Worm (Caenorhabditis elegans) whole organism, L4 larva: Measurements from ENCODE around the gene C32D5.8.

ENCODE experiments used
- F26F4.8 ChIP-seq: fragments of 200-800 bp; sonication (Bioruptor generic); conservative IDR thresholded peaks from 2 replicates; pipeline ENCODE4 v1.3.6; 2022; ENCODE audit warnings: missing genetic modification characterization, missing compliant biosample characterization
- F44E2.7 ChIP-seq: fragments of 200-800 bp; sonication (Bioruptor generic); IDR thresholded peaks from 2 replicates; pipeline ENCODE4 v2.1.2; 2022; ENCODE audit warnings: missing genetic modification characterization, missing compliant biosample characterization
- F49E8.2 ChIP-seq: sonication (generic microtip); optimal IDR thresholded peaks from 2 replicates; lab custom pipeline; 2016; ENCODE audit warnings: missing compliant biosample characterization, mild to moderate bottlenecking, missing genetic modification characterization, borderline replicate concordance
- Y105C5A.15 ChIP-seq: fragments of 200-800 bp; sonication (Bioruptor generic); IDR thresholded peaks from 2 replicates; pipeline ENCODE4 v1.3.6; 2022; ENCODE audit warnings: missing genetic modification characterization, missing compliant biosample characterization
- Y48G9A.11 ChIP-seq: fragments of 200-800 bp; sonication (Bioruptor generic); IDR thresholded peaks from 2 replicates; pipeline ENCODE4 v1.3.6; 2022; ENCODE audit warnings: missing genetic modification reagents, missing genetic modification characterization, missing compliant biosample characterization
- Y5F2A.4 ChIP-seq: fragments of 200-800 bp; sonication (Bioruptor generic); optimal IDR thresholded peaks from 2 replicates; lab custom pipeline; 2018; ENCODE audit warnings: mild to moderate bottlenecking, missing genetic modification characterization, missing compliant biosample characterization
- Y75B8A.6 ChIP-seq: fragments of 200-800 bp; sonication (Bioruptor generic); IDR thresholded peaks from 2 replicates; pipeline ENCODE4 v1.3.6; 2022; ENCODE audit warnings: missing genetic modification reagents, missing genetic modification characterization, missing compliant biosample characterization
- ZK337.2 ChIP-seq: fragments of 200-800 bp; sonication (Bioruptor generic); IDR thresholded peaks from 2 replicates; pipeline ENCODE4 v1.3.6; 2022; ENCODE audit warnings: missing genetic modification reagents, missing genetic modification characterization, missing compliant biosample characterization
- ZK546.5 ChIP-seq, 2 experiments: sonication (generic microtip); optimal IDR thresholded peaks; 2 replicates each; lab custom pipeline; 2017; ENCODE audit warnings: missing biosample characterization in 2 of 2, missing genetic modification characterization in 2 of 2
- aha-1 ChIP-seq: fragments of 150-350 bp; peaks from one replicate; lab custom pipeline; 2014; ENCODE audit warnings: missing biosample characterization, missing genetic modification characterization
- ama-1 ChIP-seq: fragments of 150-350 bp; optimal IDR thresholded peaks from 2 replicates; lab custom pipeline; 2014; ENCODE audit warnings: inconsistent platforms, mixed read lengths
- attf-4 ChIP-seq: sonication (generic microtip); optimal IDR thresholded peaks from 3 replicates; lab custom pipeline; 2017; ENCODE audit warnings: missing biosample characterization, missing genetic modification characterization
- ceh-20 ChIP-seq: fragments of 200-800 bp; sonication (Bioruptor generic); IDR thresholded peaks from 2 replicates; pipeline ENCODE4 v1.3.6; 2022; ENCODE audit warnings: missing genetic modification reagents, missing genetic modification characterization, missing compliant biosample characterization
- ceh-28 ChIP-seq: fragments of 150-350 bp; optimal IDR thresholded peaks from 2 replicates; lab custom pipeline; 2014; ENCODE audit warnings: missing biosample characterization, missing genetic modification reagents, missing genetic modification characterization
- daf-19 ChIP-seq: fragments of 200-800 bp; sonication (Bioruptor generic); conservative IDR thresholded peaks from 2 replicates; pipeline ENCODE4 v1.3.6; 2022; ENCODE audit warnings: missing genetic modification characterization, missing compliant biosample characterization
- dmd-6 ChIP-seq: fragments of 200-800 bp; sonication (Bioruptor generic); IDR thresholded peaks from 2 replicates; pipeline ENCODE4 v1.3.6; 2022; ENCODE audit warnings: missing genetic modification reagents, missing genetic modification characterization, missing compliant biosample characterization
- duxl-1 ChIP-seq: sonication (generic microtip); optimal IDR thresholded peaks from 2 replicates; lab custom pipeline; 2016; ENCODE audit warnings: mild to moderate bottlenecking, missing genetic modification characterization, moderate library complexity, missing compliant biosample characterization; ENCODE audit not compliant: poor library complexity
- egl-27 ChIP-seq: sonication (generic microtip); optimal IDR thresholded peaks from 3 replicates; lab custom pipeline; 2017; ENCODE audit warnings: missing biosample characterization, missing genetic modification reagents, missing genetic modification characterization
- hmg-1.1 ChIP-seq: fragments of 200-800 bp; sonication (Bioruptor generic); IDR thresholded peaks from 2 replicates; pipeline ENCODE4 v1.3.6; 2022; ENCODE audit warnings: missing genetic modification reagents, missing genetic modification characterization, missing compliant biosample characterization
- lsy-2 ChIP-seq, 2 experiments: fragments of 150-350 bp in 1 of 2; sonication (generic microtip) in 1 of 2; optimal IDR thresholded peaks; 2 replicates each; lab custom pipeline; 2014 to 2017; ENCODE audit warnings: missing biosample characterization in 2 of 2, missing genetic modification characterization in 2 of 2
- madf-5 ChIP-seq, 2 experiments: fragments of 200-800 bp; sonication (Bioruptor generic); IDR thresholded peaks; 2 replicates each; pipeline ENCODE4 v1.3.6; 2022; ENCODE audit warnings: missing compliant biosample characterization in 2 of 2, missing genetic modification characterization in 2 of 2
- mdl-1 ChIP-seq, 2 experiments: fragments of 150-350 bp in 1 of 2; sonication (generic microtip) in 1 of 2; optimal IDR thresholded peaks; 2 replicates each; lab custom pipeline; 2014 to 2017; ENCODE audit warnings: missing biosample characterization in 2 of 2, missing genetic modification characterization in 2 of 2
- mep-1 ChIP-seq: fragments of 150-350 bp; sonication (generic microtip); optimal IDR thresholded peaks from 3 replicates; lab custom pipeline; 2014; ENCODE audit warnings: missing biosample characterization, missing genetic modification characterization
- mes-2 ChIP-seq: sonication (generic microtip); optimal IDR thresholded peaks from 2 replicates; lab custom pipeline; 2016; ENCODE audit warnings: missing genotype, mild to moderate bottlenecking, missing genetic modification characterization, missing compliant biosample characterization; ENCODE audit not compliant: poor library complexity, severe bottlenecking
- nhr-10 ChIP-seq: fragments of 150-350 bp; optimal IDR thresholded peaks from 2 replicates; lab custom pipeline; 2014; ENCODE audit warnings: missing biosample characterization, missing genetic modification characterization
- nhr-11 ChIP-seq: fragments of 150-350 bp; optimal IDR thresholded peaks from 2 replicates; lab custom pipeline; 2014; ENCODE audit warnings: missing biosample characterization, missing genetic modification characterization
- nhr-111 ChIP-seq: fragments of 200-800 bp; sonication (Bioruptor generic); optimal IDR thresholded peaks from 2 replicates; lab custom pipeline; 2018; ENCODE audit warnings: mild to moderate bottlenecking, missing genetic modification characterization, missing compliant biosample characterization
- nhr-25 ChIP-seq: sonication (generic microtip); optimal IDR thresholded peaks from 2 replicates; lab custom pipeline; 2017; ENCODE audit warnings: missing genetic modification characterization, mild to moderate bottlenecking, missing compliant biosample characterization, antibody characterized with exemption, moderate library complexity, borderline replicate concordance; ENCODE audit not compliant: insufficient read depth
- nhr-41 ChIP-seq: fragments of 200-800 bp; sonication (Bioruptor generic); IDR thresholded peaks from 2 replicates; pipeline ENCODE4 v1.3.6; 2022; ENCODE audit warnings: missing genetic modification reagents, missing genetic modification characterization, missing compliant biosample characterization
- nhr-48 ChIP-seq: sonication (generic microtip); optimal IDR thresholded peaks from 2 replicates; lab custom pipeline; 2016; ENCODE audit warnings: mild to moderate bottlenecking, missing genetic modification characterization, missing compliant biosample characterization
- sdz-12 ChIP-seq: fragments of 200-800 bp; sonication (Bioruptor generic); optimal IDR thresholded peaks from 2 replicates; lab custom pipeline; 2018; ENCODE audit warnings: mild to moderate bottlenecking, missing genetic modification characterization, missing compliant biosample characterization
- set-16 ChIP-seq: fragments of 200-800 bp; sonication (Bioruptor generic); IDR thresholded peaks from 2 replicates; pipeline ENCODE4 v1.3.6; 2022; ENCODE audit warnings: missing genetic modification reagents, missing genetic modification characterization, missing compliant biosample characterization
- skn-1 ChIP-seq: fragments of 150-350 bp; optimal IDR thresholded peaks from 2 replicates; lab custom pipeline; 2014; ENCODE audit warnings: missing biosample characterization, missing genetic modification characterization
- snpc-4 ChIP-seq: fragments of 150-350 bp; optimal IDR thresholded peaks from 2 replicates; lab custom pipeline; 2014; ENCODE audit warnings: missing biosample characterization, missing genetic modification characterization
- spr-3 ChIP-seq: fragments of 200-800 bp; sonication (Bioruptor generic); optimal IDR thresholded peaks from 2 replicates; lab custom pipeline; 2018; ENCODE audit warnings: mild to moderate bottlenecking, missing genetic modification characterization, missing compliant biosample characterization
- unc-39 ChIP-seq: sonication (generic microtip); optimal IDR thresholded peaks from 2 replicates; lab custom pipeline; 2017; ENCODE audit warnings: missing biosample characterization, missing genetic modification characterization
- vab-7 ChIP-seq: fragments of 200-800 bp; sonication (Bioruptor generic); IDR thresholded peaks from 2 replicates; pipeline ENCODE4 v1.3.6; 2022; ENCODE audit warnings: missing genetic modification reagents, missing genetic modification characterization, missing compliant biosample characterization
- zfp-2 ChIP-seq: sonication (generic microtip); optimal IDR thresholded peaks from 2 replicates; lab custom pipeline; 2016; ENCODE audit warnings: mild to moderate bottlenecking, missing genetic modification characterization, missing compliant biosample characterization
- zip-2 ChIP-seq: fragments of 150-350 bp; optimal IDR thresholded peaks from 2 replicates; lab custom pipeline; 2014; ENCODE audit warnings: missing biosample characterization, missing genetic modification characterization
- ztf-7 ChIP-seq: fragments of 150-350 bp; optimal IDR thresholded peaks from 2 replicates; lab custom pipeline; 2014; ENCODE audit warnings: missing biosample characterization, missing genetic modification characterization

C32D5.8 gene

DNA sequence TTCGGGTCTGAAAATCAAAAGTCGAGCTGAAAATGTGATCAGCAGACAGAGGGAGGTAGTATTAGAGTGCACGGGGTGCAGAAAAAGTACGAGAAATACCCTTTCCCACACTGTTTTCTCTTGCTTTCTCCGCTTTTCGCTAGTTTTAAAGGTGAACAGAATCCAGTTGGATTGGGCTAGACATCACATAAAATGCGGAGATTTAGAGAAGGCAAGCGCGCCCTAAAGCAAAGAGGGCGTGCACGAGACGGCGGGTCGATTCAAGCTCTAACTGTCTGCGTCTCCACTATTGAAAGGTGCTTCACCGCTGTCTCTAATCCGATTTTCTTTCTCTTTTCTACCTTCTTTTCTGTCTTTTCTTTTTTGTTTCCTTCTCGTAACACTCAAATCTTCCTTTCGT lies 24.3 kb upstream of the C32D5.8 start (continued):
- TF ChIP-seq mes-2 (tag; lab: Kevin White, UChicago) (peak; percentile 75), F49E8.2 (tag; lab: Kevin White, UChicago) (peak; percentile 34), F44E2.7 (GFP tag; lab: Robert Waterston, UW) (no peak), nhr-25 (tag; lab: Kevin White, UChicago) (peak; percentile 53), Y5F2A.4 (GFP tag; lab: Kevin White, UChicago) (no peak), nhr-48 (tag; lab: Kevin White, UChicago) (peak; percentile 83), Y75B8A.6 (GFP tag; lab: Robert Waterston, UW) (no peak), Y105C5A.15 (GFP tag; lab: Robert Waterston, UW) (no peak), vab-7 (GFP tag; lab: Robert Waterston, UW) (no peak), hmg-1.1 (GFP tag; lab: Robert Waterston, UW) (peak; percentile 88), skn-1 (tag; lab: Kevin White, UChicago) (no peak), snpc-4 (no peak), ceh-20 (GFP tag; lab: Robert Waterston, UW) (0 out of 2 replicates have a peak, but pooled peaks have one; percentile 27), zip-2 (tag; lab: Kevin White, UChicago) (no peak), daf-19 (peak; percentile 62; the same call in 1 of the 2 replicates), ceh-28 (tag; lab: Kevin White, UChicago) (peak; percentile 16), mdl-1 (tag; optimal IDR thresholded peaks at IDR 0.05; lab: Kevin White, UChicago) (peak; percentile 90 to 95), spr-3 (peak; percentile 24), attf-4 (tag; lab: Kevin White, UChicago) (peak; percentile 31), nhr-11 (tag; lab: Kevin White, UChicago) (peak; percentile 78), ama-1 (lab: Kevin White, UChicago) (no peak), duxl-1 (tag; lab: Kevin White, UChicago) (no peak), zfp-2 (tag; lab: Kevin White, UChicago) (no peak), ZK337.2 (GFP tag; lab: Robert Waterston, UW) (no peak), dmd-6 (GFP tag; lab: Robert Waterston, UW) (peak; percentile 80), Y48G9A.11 (GFP tag; lab: Robert Waterston, UW) (no peak), nhr-41 (peak; percentile 31; the same call in 1 of the 2 replicates), egl-27 (tag; lab: Kevin White, UChicago) (no peak), nhr-10 (tag; lab: Kevin White, UChicago) (no peak), ZK546.5 (tag; optimal IDR thresholded peaks at IDR 0.05; lab: Kevin White, UChicago) (no peak), nhr-111 (GFP tag; lab: Kevin White, UChicago) (no peak), mep-1 (peak; percentile 83), lsy-2 (tag; optimal IDR thresholded peaks at IDR 0.05; lab: Kevin White, UChicago) (peak; percentile 69 to 88), unc-39 (no peak), aha-1 (tag; lab: Kevin White, UChicago) (peak; percentile 95), madf-5 (GFP tag; IDR thresholded peaks at IDR 0.05; lab: Robert Waterston, UW) (no peak), sdz-12 (GFP tag; lab: Kevin White, UChicago) (no peak)

DNA sequence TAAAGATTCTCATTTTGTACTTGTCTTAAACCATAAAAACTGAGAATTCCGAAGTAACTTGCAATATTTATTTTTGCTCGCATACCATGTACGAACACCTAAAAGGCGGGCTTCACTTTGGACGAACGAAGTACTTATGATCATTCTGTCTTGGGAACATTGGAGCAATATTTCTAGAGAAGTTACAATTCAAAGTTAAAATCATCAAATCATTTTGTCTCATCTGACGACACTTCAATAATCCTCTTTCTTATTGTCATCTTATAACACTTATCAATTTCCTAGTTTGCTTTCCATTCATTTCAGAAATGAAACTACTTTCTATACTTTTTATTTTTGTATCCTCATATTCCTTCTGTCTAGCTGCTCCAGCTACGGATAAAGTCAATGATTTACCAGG lies 20.9 kb upstream of the C32D5.8 start, which contains the start of gene ctsa-4.1:
Gene ctsa-4.1 (plus strand): TSS at position 301 of the 400 bp plus-strand sequence.
- TF ChIP-seq F26F4.8 (GFP tag; lab: Robert Waterston, UW) (no peak), set-16 (GFP tag; lab: Robert Waterston, UW) (no peak), ztf-7 (tag; lab: Kevin White, UChicago) (peak; percentile 63)
